Worm (Caenorhabditis elegans): ENCODE data around the gene smc-6.

Gene smc-6

DNA sequence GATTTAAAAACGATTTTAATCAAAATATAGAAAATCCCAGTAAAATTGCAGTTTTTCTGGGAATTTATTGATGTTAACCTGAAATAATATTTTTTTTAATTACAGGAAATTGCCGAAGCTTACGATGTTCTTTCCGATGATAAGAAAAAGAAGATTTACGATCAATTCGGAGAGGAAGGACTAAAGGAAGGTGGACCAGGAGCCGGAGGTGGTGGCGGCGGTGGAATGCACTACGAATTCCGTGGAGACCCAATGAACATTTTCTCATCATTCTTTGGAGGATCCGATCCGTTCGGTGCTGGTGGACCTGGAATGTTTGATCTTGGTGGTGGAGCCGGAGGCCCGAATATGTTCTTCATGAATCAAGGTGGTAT is 32.6 kb upstream of the smc-6 start:
- TF ChIP-seq fkh-2 (tag; optimal IDR thresholded peaks at IDR 0.05) (no peak), nhr-12 (tag; optimal IDR thresholded peaks at IDR 0.05) (no peak), snpc-4 (tag; optimal IDR thresholded peaks at IDR 0.05) (no peak), unc-39 (tag; optimal IDR thresholded peaks at IDR 0.05) (no peak), jun-1 (tag; optimal IDR thresholded peaks at IDR 0.05) (no peak), ama-1 (optimal IDR thresholded peaks at IDR 0.05) (no peak)

DNA sequence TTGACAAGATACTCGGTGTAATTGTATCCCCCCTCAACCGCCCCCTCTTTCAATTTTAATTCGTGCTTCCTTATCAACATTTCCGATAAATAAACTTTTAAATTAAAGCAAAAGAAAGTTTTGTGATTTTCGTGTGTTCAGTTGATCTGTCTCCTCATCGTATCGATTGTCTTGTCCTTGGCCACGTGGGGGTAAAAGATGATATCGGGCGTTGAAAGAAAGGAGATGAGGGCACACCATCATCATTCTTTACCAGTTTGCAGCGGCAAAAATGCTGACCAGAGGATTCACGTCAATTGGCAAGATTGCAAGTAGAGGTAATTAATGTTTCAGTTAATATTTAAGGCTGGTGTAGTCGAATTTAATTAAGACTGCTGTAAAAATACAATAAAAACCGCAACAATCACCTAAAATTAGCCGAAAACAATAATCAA is 31.2 kb upstream of the smc-6 start, which contains the start of gene F54D5.7:
Gene F54D5.7, plus strand, starts transcription at position 264 of the 434 bp plus-strand sequence.
- TF ChIP-seq unc-39 (tag; optimal IDR thresholded peaks at IDR 0.05), result no peak
- no peak for TF ChIP-seq fkh-2 (tag; optimal IDR thresholded peaks at IDR 0.05)
- TF ChIP-seq pha-4 (tag; optimal IDR thresholded peaks at IDR 0.05), result peak; percentile 52
- no peak for TF ChIP-seq nhr-12 (tag; optimal IDR thresholded peaks at IDR 0.05)
- TF ChIP-seq fos-1 (tag; optimal IDR thresholded peaks at IDR 0.05), result peak; percentile 66
- TF ChIP-seq eor-1 (tag; optimal IDR thresholded peaks at IDR 0.05), result no peak
- TF ChIP-seq nhr-237 (tag; optimal IDR thresholded peaks at IDR 0.05), result no peak
- no peak for TF ChIP-seq aly-2 (tag; optimal IDR thresholded peaks at IDR 0.05)
- TF ChIP-seq nhr-25 (tag; optimal IDR thresholded peaks at IDR 0.05), result peak; percentile 96
- peak; percentile 54 for TF ChIP-seq lsy-12 (tag; optimal IDR thresholded peaks at IDR 0.05)
- TF ChIP-seq egl-27 (tag; optimal IDR thresholded peaks at IDR 0.05), result no peak
- TF ChIP-seq ceh-9 (tag; optimal IDR thresholded peaks at IDR 0.05), result no peak
- TF ChIP-seq ztf-11 (tag; optimal IDR thresholded peaks at IDR 0.05), result no peak
- peak; percentile 7 for TF ChIP-seq unc-62 (GFP tag; optimal IDR thresholded peaks at IDR 0.05)
- TF ChIP-seq ama-1 (optimal IDR thresholded peaks at IDR 0.05), result peak; percentile 100
- no peak for TF ChIP-seq ceh-82 (tag; optimal IDR thresholded peaks at IDR 0.05)
- peak; percentile 21 for TF ChIP-seq lin-39 (tag; optimal IDR thresholded peaks at IDR 0.05)
- TF ChIP-seq mdl-1 (tag; optimal IDR thresholded peaks at IDR 0.05), result peak; percentile 32
- no peak for TF ChIP-seq nhr-28 (tag; optimal IDR thresholded peaks at IDR 0.05)
- no peak for TF ChIP-seq nhr-76 (tag; optimal IDR thresholded peaks at IDR 0.05)
- TF ChIP-seq nhr-11 (tag; optimal IDR thresholded peaks at IDR 0.05), result no peak
- peak; percentile 70 for TF ChIP-seq elt-2 (tag; optimal IDR thresholded peaks at IDR 0.05)
- peak in 1 of 3 experiments; percentile 28 for TF ChIP-seq elt-3 (tag; optimal IDR thresholded peaks at IDR 0.05)
- peak; percentile 73 for TF ChIP-seq nhr-23 (tag; optimal IDR thresholded peaks at IDR 0.05)
- TF ChIP-seq ceh-16 (tag; optimal IDR thresholded peaks at IDR 0.05), result peak; percentile 75
- TF ChIP-seq mml-1 (tag; optimal IDR thresholded peaks at IDR 0.05), result no peak
- TF ChIP-seq fkh-10 (GFP tag; optimal IDR thresholded peaks at IDR 0.05), result no peak
- peak; percentile 32 for TF ChIP-seq nhr-43 (tag; optimal IDR thresholded peaks at IDR 0.05; ENCODE audit: poor library complexity, severe bottlenecking)
- TF ChIP-seq ZK546.5 (tag; optimal IDR thresholded peaks at IDR 0.05), result no peak
- TF ChIP-seq egl-5 (tag; optimal IDR thresholded peaks at IDR 0.05), result peak; percentile 2
- no peak for TF ChIP-seq hmg-11 (tag; optimal IDR thresholded peaks at IDR 0.05)
- TF ChIP-seq skn-1 (tag; optimal IDR thresholded peaks at IDR 0.05), result peak; percentile 5
- no peak for TF ChIP-seq jun-1 (tag; optimal IDR thresholded peaks at IDR 0.05)
- TF ChIP-seq daf-12 (tag; optimal IDR thresholded peaks at IDR 0.05), result no peak
- TF ChIP-seq elt-1 (tag; optimal IDR thresholded peaks at IDR 0.05), result peak; percentile 1
- TF ChIP-seq nhr-67 (tag; optimal IDR thresholded peaks at IDR 0.05), result no peak
- TF ChIP-seq zag-1 (tag; optimal IDR thresholded peaks at IDR 0.05), result no peak
- no peak for TF ChIP-seq R02D3.7 (tag; optimal IDR thresholded peaks at IDR 0.05)
- peak; percentile 67 for TF ChIP-seq nfya-1 (tag; optimal IDR thresholded peaks at IDR 0.05; ENCODE audit: insufficient read depth)
- peak; percentile 92 for TF ChIP-seq ztf-4 (tag; optimal IDR thresholded peaks at IDR 0.05)
- TF ChIP-seq sea-2 (GFP tag; optimal IDR thresholded peaks at IDR 0.05), result no peak
- TF ChIP-seq pqm-1 (tag; optimal IDR thresholded peaks at IDR 0.05), result no peak
- peak; percentile 65 for TF ChIP-seq tbx-2 (tag; optimal IDR thresholded peaks at IDR 0.05)
- peak; percentile 16 for TF ChIP-seq ceh-28 (tag; optimal IDR thresholded peaks at IDR 0.05)
- no peak for TF ChIP-seq nhr-77 (tag; optimal IDR thresholded peaks at IDR 0.05)
- peak; percentile 39 for TF ChIP-seq snpc-4 (tag; optimal IDR thresholded peaks at IDR 0.05)
- no peak for TF ChIP-seq lin-15B (tag; optimal IDR thresholded peaks at IDR 0.05)

Measured in whole organism, L3 larva.